Worm (Caenorhabditis elegans) whole organism, late embryonic: Measurements from ENCODE around the gene dct-6.

ENCODE experiments used
- C08G9.2 ChIP-seq: sonication (generic microtip); optimal IDR thresholded peaks from 2 replicates; lab custom pipeline; 2016; ENCODE audit warnings: mild to moderate bottlenecking, missing genetic modification characterization, moderate library complexity, missing compliant biosample characterization
- C38D4.7 ChIP-seq: fragments of 200-800 bp; sonication (Bioruptor generic); optimal IDR thresholded peaks from 2 replicates; lab custom pipeline; 2018; ENCODE audit warnings: mild to moderate bottlenecking, missing genetic modification characterization, moderate library complexity, missing compliant biosample characterization
- K02D7.2 ChIP-seq: sonication (generic microtip); optimal IDR thresholded peaks from 2 replicates; lab custom pipeline; 2017; ENCODE audit warnings: mild to moderate bottlenecking, missing genetic modification characterization, missing compliant biosample characterization
- ahr-1 ChIP-seq: sonication (generic microtip); optimal IDR thresholded peaks from 2 replicates; lab custom pipeline; 2016; ENCODE audit warnings: missing genetic modification characterization, missing compliant biosample characterization
- ceh-14 ChIP-seq: sonication (generic microtip); optimal IDR thresholded peaks from 2 replicates; lab custom pipeline; 2016; ENCODE audit warnings: missing genotype, missing genetic modification characterization, missing compliant biosample characterization
- ceh-30 ChIP-seq: fragments of 150-350 bp; optimal IDR thresholded peaks from 2 replicates; lab custom pipeline; 2014; ENCODE audit warnings: missing biosample characterization, missing genetic modification characterization
- ceh-31 ChIP-seq: sonication (generic microtip); optimal IDR thresholded peaks from 2 replicates; lab custom pipeline; 2016; ENCODE audit warnings: missing genetic modification characterization, missing compliant biosample characterization
- ceh-34 ChIP-seq: sonication (generic microtip); optimal IDR thresholded peaks from 2 replicates; lab custom pipeline; 2016; ENCODE audit warnings: mild to moderate bottlenecking, missing genetic modification characterization, missing compliant biosample characterization
- che-1 ChIP-seq: sonication (generic microtip); optimal IDR thresholded peaks from 2 replicates; lab custom pipeline; 2016; ENCODE audit warnings: mild to moderate bottlenecking, missing genetic modification characterization, missing compliant biosample characterization
- dmd-4 ChIP-seq: sonication (generic microtip); optimal IDR thresholded peaks from 2 replicates; lab custom pipeline; 2016; ENCODE audit warnings: borderline replicate concordance, missing genetic modification characterization, missing compliant biosample characterization
- elt-4 ChIP-seq: sonication (generic microtip); optimal IDR thresholded peaks from 2 replicates; lab custom pipeline; 2016; ENCODE audit warnings: missing genetic modification characterization, missing compliant biosample characterization
- ets-4 ChIP-seq: sonication (generic microtip); optimal IDR thresholded peaks from 2 replicates; lab custom pipeline; 2016; ENCODE audit warnings: missing genetic modification characterization, missing compliant biosample characterization
- fkh-6 ChIP-seq: sonication (generic microtip); optimal IDR thresholded peaks from 2 replicates; lab custom pipeline; 2016; ENCODE audit warnings: missing genetic modification characterization, missing compliant biosample characterization
- gmeb-2 ChIP-seq: sonication (generic microtip); optimal IDR thresholded peaks from 2 replicates; lab custom pipeline; 2016; ENCODE audit warnings: missing genetic modification characterization, inconsistent platforms, missing compliant biosample characterization
- hlh-13 ChIP-seq: fragments of 200-800 bp; sonication (Bioruptor generic); optimal IDR thresholded peaks from 2 replicates; lab custom pipeline; 2018; ENCODE audit warnings: mild to moderate bottlenecking, missing genetic modification characterization, missing compliant biosample characterization
- hlh-15 ChIP-seq: sonication (generic microtip); optimal IDR thresholded peaks from 2 replicates; lab custom pipeline; 2016; ENCODE audit warnings: missing genetic modification characterization, missing compliant biosample characterization
- hlh-30 ChIP-seq: sonication (generic microtip); optimal IDR thresholded peaks from 2 replicates; lab custom pipeline; 2017; ENCODE audit warnings: antibody characterized with exemption, missing genetic modification characterization, missing compliant biosample characterization; ENCODE audit not compliant: insufficient read depth
- hlh-6 ChIP-seq: sonication (generic microtip); optimal IDR thresholded peaks from 2 replicates; lab custom pipeline; 2016; ENCODE audit warnings: missing genotype, missing genetic modification characterization, missing compliant biosample characterization
- hlh-8 ChIP-seq: sonication (generic microtip); optimal IDR thresholded peaks from 2 replicates; lab custom pipeline; 2016; ENCODE audit warnings: missing genotype, missing genetic modification characterization, missing compliant biosample characterization
- lim-6 ChIP-seq: sonication (generic microtip); optimal IDR thresholded peaks from 2 replicates; lab custom pipeline; 2016; ENCODE audit warnings: missing genetic modification characterization, missing compliant biosample characterization
- madf-2 ChIP-seq: sonication (generic microtip); optimal IDR thresholded peaks from 2 replicates; lab custom pipeline; 2017; ENCODE audit warnings: missing genetic modification characterization, missing compliant biosample characterization
- mec-3 ChIP-seq: sonication (generic microtip); optimal IDR thresholded peaks from 2 replicates; lab custom pipeline; 2016; ENCODE audit warnings: borderline replicate concordance, missing genetic modification characterization, missing compliant biosample characterization
- nhr-11 ChIP-seq: fragments of 150-350 bp; optimal IDR thresholded peaks from 2 replicates; lab custom pipeline; 2014; ENCODE audit warnings: missing biosample characterization, missing genetic modification characterization
- nhr-232 ChIP-seq: sonication (generic microtip); optimal IDR thresholded peaks from 2 replicates; lab custom pipeline; 2016; ENCODE audit warnings: missing genetic modification characterization, missing compliant biosample characterization
- pha-2 ChIP-seq: sonication (generic microtip); optimal IDR thresholded peaks from 2 replicates; lab custom pipeline; 2017; ENCODE audit warnings: mild to moderate bottlenecking, missing genetic modification characterization, missing compliant biosample characterization
- ref-2 ChIP-seq: sonication (generic microtip); optimal IDR thresholded peaks from 2 replicates; lab custom pipeline; 2016; ENCODE audit warnings: missing genetic modification characterization, missing compliant biosample characterization
- rnt-1 ChIP-seq: sonication (generic microtip); optimal IDR thresholded peaks from 2 replicates; lab custom pipeline; 2016; ENCODE audit warnings: missing genetic modification characterization, missing compliant biosample characterization
- sdc-2 ChIP-seq: sonication (generic microtip); optimal IDR thresholded peaks from 2 replicates; lab custom pipeline; 2016; ENCODE audit warnings: missing genotype, missing genetic modification characterization, missing compliant biosample characterization
- sox-2 ChIP-seq: fragments of 200-800 bp; sonication (Bioruptor generic); IDR thresholded peaks from 2 replicates; pipeline ENCODE4 v1.3.6; 2022; ENCODE audit warnings: missing genetic modification reagents, missing genetic modification characterization, missing compliant biosample characterization
- syd-9 ChIP-seq: sonication (generic microtip); optimal IDR thresholded peaks from 2 replicates; lab custom pipeline; 2016; ENCODE audit warnings: mild to moderate bottlenecking, missing genetic modification characterization, moderate library complexity, missing compliant biosample characterization
- tbx-2 ChIP-seq: sonication (generic microtip); optimal IDR thresholded peaks from 2 replicates; lab custom pipeline; 2016; ENCODE audit warnings: missing genetic modification characterization, missing compliant biosample characterization
- unc-3 ChIP-seq, 2 experiments: fragments of 200-800 bp in 1 of 2; sonication (Bioruptor generic) in 1 of 2; sonication (generic microtip) in 1 of 2; conservative IDR thresholded peaks in 1 of 2; optimal IDR thresholded peaks in 1 of 2; 2 replicates each; pipeline versions ENCODE4 v1.3.6 to Lab custom; 2016 to 2022; ENCODE audit warnings: missing compliant biosample characterization in 2 of 2, missing genetic modification characterization in 2 of 2, missing genetic modification reagents in 1 of 2
- unc-42 ChIP-seq: sonication (generic microtip); optimal IDR thresholded peaks from 2 replicates; lab custom pipeline; 2016; ENCODE audit warnings: missing genotype, missing genetic modification characterization, missing compliant biosample characterization
- zip-5 ChIP-seq: sonication (generic microtip); optimal IDR thresholded peaks from 2 replicates; lab custom pipeline; 2016; ENCODE audit warnings: missing genetic modification characterization, missing compliant biosample characterization

The dct-6 gene

DNA sequence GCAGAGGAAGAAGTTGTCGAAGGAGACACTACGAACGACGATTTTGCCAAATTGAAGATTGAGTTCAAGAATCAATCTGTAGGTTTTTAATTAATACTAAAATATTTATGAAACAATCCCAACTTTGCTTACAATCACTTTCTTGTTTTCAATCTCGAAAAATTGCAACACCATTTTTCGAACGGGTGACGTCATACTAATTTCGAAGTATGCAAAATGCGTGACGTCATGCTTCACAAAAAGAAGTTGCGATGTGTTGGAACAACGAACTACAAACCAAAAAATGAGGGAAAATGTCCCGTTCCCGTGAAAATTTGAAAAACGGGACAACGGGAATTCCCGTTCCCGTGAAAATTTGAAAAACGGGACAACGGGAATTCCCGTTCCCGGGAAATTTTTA is 1.4 kb downstream of the dct-6 start:
- no peak for TF ChIP-seq che-1 (tag; lab: Kevin White, UChicago)
- TF ChIP-seq pha-2 (tag; lab: Kevin White, UChicago), result no peak
- TF ChIP-seq hlh-13 (GFP tag; lab: Kevin White, UChicago), result no peak
- no peak for TF ChIP-seq ref-2 (tag; lab: Kevin White, UChicago)
- TF ChIP-seq madf-2 (tag; lab: Kevin White, UChicago), result no peak
- TF ChIP-seq ahr-1 (tag; lab: Kevin White, UChicago), result no peak
- no peak for TF ChIP-seq mec-3 (tag; lab: Kevin White, UChicago)
- no peak for TF ChIP-seq syd-9 (tag; lab: Kevin White, UChicago)
- no peak for TF ChIP-seq tbx-2 (tag; lab: Kevin White, UChicago)
- no peak for TF ChIP-seq nhr-11 (tag; lab: Kevin White, UChicago)
- no peak for TF ChIP-seq elt-4
- TF ChIP-seq hlh-6 (tag; lab: Kevin White, UChicago), result no peak
- TF ChIP-seq C38D4.7 (GFP tag; lab: Kevin White, UChicago), result no peak
- TF ChIP-seq hlh-8, result no peak
- no peak for TF ChIP-seq ceh-34 (tag; lab: Kevin White, UChicago)

DNA sequence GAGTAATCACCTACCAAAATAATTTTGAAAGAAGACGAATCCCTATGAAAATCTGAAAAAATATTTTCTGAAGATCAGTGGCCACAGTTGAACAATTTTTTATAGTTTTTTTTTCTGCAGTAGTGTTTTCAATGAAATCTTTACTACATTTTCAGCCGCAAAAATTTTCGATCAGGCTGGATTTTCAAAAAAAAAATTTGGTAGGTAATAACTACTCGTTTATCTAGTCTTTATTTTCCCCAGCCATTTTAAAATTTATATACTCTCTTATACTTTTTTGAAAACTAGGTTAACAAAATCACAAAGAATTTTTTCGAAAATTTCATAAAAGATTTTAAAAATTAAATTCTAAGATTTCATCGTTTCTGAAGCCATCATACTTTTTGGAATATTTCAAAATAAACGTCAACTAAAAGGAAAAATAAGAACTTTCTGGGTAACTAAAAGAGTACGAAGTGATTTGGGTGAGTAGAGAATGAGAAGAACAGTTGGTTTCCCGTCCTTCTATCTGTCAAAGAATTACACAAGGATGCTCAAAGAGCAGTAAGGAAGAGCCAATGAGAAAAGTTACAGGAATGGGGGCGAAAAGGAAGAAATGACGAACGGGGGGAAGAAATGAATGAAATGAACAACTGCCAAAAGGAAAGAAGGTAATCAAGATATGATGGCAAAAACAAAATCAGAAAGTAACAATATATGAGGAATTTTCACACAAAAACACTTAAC is 9.0 kb downstream of the dct-6 start, which contains the start of gene mlp-1:
Gene mlp-1, minus strand, starts transcription at position 51 of the 726 bp plus-strand sequence.
- TF ChIP-seq gmeb-2 (tag; lab: Kevin White, UChicago) (no peak), hlh-30 (tag; lab: Kevin White, UChicago) (no peak), ceh-14 (tag; lab: Kevin White, UChicago) (no peak), unc-42 (tag; lab: Kevin White, UChicago) (no peak), sox-2 (GFP tag; lab: Robert Waterston, UW) (no peak), hlh-13 (GFP tag; lab: Kevin White, UChicago) (no peak), dmd-4 (tag; lab: Kevin White, UChicago) (no peak), C08G9.2 (tag; lab: Kevin White, UChicago) (no peak), mec-3 (tag; lab: Kevin White, UChicago) (no peak), unc-3 (GFP tag; conservative IDR thresholded peaks at IDR 0.05; lab: Robert Waterston, UW) (no peak), unc-3 (tag; optimal IDR thresholded peaks at IDR 0.05; lab: Kevin White, UChicago) (no peak), hlh-15 (no peak), nhr-232 (tag; lab: Kevin White, UChicago) (no peak), fkh-6 (tag; lab: Kevin White, UChicago) (no peak), lim-6 (tag; lab: Kevin White, UChicago) (no peak), ceh-31 (tag; lab: Kevin White, UChicago) (no peak), ets-4 (tag; lab: Kevin White, UChicago) (no peak), zip-5 (tag; lab: Kevin White, UChicago) (no peak), rnt-1 (tag; lab: Kevin White, UChicago) (no peak), K02D7.2 (no peak)

DNA sequence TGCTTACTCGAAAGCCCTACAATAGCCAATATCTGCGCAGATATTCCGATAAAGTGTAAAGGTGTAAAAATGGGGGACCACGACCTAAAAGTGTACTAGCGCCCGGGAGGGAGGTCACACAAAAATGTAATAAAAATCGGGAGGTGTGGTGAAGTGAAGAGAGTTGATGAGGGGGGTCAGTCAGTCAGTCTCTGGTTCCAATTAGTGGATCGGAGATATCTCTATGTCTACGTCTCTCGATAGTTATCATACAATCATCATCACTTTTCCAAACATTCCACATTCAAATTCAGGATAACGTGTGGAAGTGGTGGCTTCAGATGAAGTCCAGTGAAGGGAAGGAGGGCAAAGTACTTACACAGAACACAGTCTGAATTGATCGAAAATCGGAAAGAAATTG is 9.8 kb downstream of the dct-6 start:
- TF ChIP-seq ref-2 (tag; lab: Kevin White, UChicago), result peak; percentile 1
- TF ChIP-seq nhr-232 (tag; lab: Kevin White, UChicago), result no peak
- TF ChIP-seq ceh-30 (tag; lab: Kevin White, UChicago), result no peak
- no peak for TF ChIP-seq sdc-2 (tag; lab: Kevin White, UChicago)
- peak; percentile 64 for TF ChIP-seq hlh-8
- no peak for TF ChIP-seq unc-42 (tag; lab: Kevin White, UChicago)
- no peak for TF ChIP-seq che-1 (tag; lab: Kevin White, UChicago)
- no peak for TF ChIP-seq ets-4 (tag; lab: Kevin White, UChicago)
